Fruit fly (Drosophila melanogaster) whole organism, wandering third instar larva: ENCODE results near the gene CG32544.

Experiments
- Abd-B ChIP-seq: fragments of >200 bp; optimal IDR thresholded peaks from 2 replicates; lab custom pipeline; 2017; ENCODE audit warnings: missing biosample characterization, missing genetic modification characterization
- CG9705 ChIP-seq: fragments of 200-800 bp; sonication (Bioruptor generic); optimal IDR thresholded peaks from 2 replicates; lab custom pipeline; 2018; ENCODE audit warnings: missing biosample characterization, mild to moderate bottlenecking, missing genetic modification characterization
- Dif ChIP-seq: fragments of 200-275, 200-300 bp; sonication (Bioruptor generic); optimal IDR thresholded peaks from 2 replicates; lab custom pipeline; 2018; ENCODE audit warnings: missing biosample characterization, missing genetic modification characterization; ENCODE audit not compliant: partially characterized antibody
- HLH106 ChIP-seq: fragments of 200-800 bp; optimal IDR thresholded peaks from 3 replicates; lab custom pipeline; 2019; ENCODE audit warnings: missing biosample characterization, mild to moderate bottlenecking, missing genetic modification characterization, moderate library complexity
- Hr78 ChIP-seq: fragments of >200 bp; optimal IDR thresholded peaks from 2 replicates; lab custom pipeline; 2017; ENCODE audit warnings: missing biosample characterization, missing genetic modification characterization
- Hr83 ChIP-seq: fragments of 200-300 bp; sonication (Bioruptor generic); optimal IDR thresholded peaks from 2 replicates; lab custom pipeline; 2016; ENCODE audit warnings: missing biosample characterization, mild to moderate bottlenecking, missing genetic modification characterization, moderate library complexity; ENCODE audit not compliant: poor library complexity, severe bottlenecking
- Jra ChIP-seq: sonication (Bioruptor generic); optimal IDR thresholded peaks from 2 replicates; lab custom pipeline; 2016; ENCODE audit warnings: missing biosample characterization, missing genetic modification characterization
- N ChIP-seq: fragments of >200 bp; optimal IDR thresholded peaks from 2 replicates; lab custom pipeline; 2018; ENCODE audit warnings: missing biosample characterization, missing external identifiers, missing genetic modification characterization
- OdsH ChIP-seq: fragments of 200-800 bp; sonication (Bioruptor generic); optimal IDR thresholded peaks from 2 replicates; lab custom pipeline; 2016; ENCODE audit warnings: missing biosample characterization, mild to moderate bottlenecking, missing genetic modification characterization
- Rel ChIP-seq, 2 experiments: fragments of 200-800 bp; sonication (Bioruptor generic) in 1 of 2; optimal IDR thresholded peaks; 2 replicates in 1 of 2; 3 replicates in 1 of 2; lab custom pipeline; 2016 to 2019; ENCODE audit warnings: mild to moderate bottlenecking in 2 of 2, missing biosample characterization in 2 of 2, missing genetic modification characterization in 2 of 2, moderate library complexity in 1 of 2
- Sp1 ChIP-seq: fragments of 200-800 bp; sonication (Bioruptor generic); optimal IDR thresholded peaks from 3 replicates; lab custom pipeline; 2019; ENCODE audit warnings: missing biosample characterization, mild to moderate bottlenecking, missing genetic modification characterization, moderate library complexity
- Vsx2 ChIP-seq: fragments of 200-300, 225-300 bp; sonication (Bioruptor generic); optimal IDR thresholded peaks from 2 replicates; lab custom pipeline; 2018; ENCODE audit warnings: missing biosample characterization, missing genetic modification characterization; ENCODE audit not compliant: partially characterized antibody
- dl ChIP-seq, 2 experiments: fragments of 175-275, 200-275 bp in 1 of 2; fragments of 200-275 bp in 1 of 2; sonication (Bioruptor generic); optimal IDR thresholded peaks; lab custom pipeline; 2018; ENCODE audit warnings: mild to moderate bottlenecking in 2 of 2, missing biosample characterization in 2 of 2, missing genetic modification characterization in 2 of 2, moderate library complexity in 2 of 2; ENCODE audit not compliant: partially characterized antibody in 2 of 2, insufficient read depth in 1 of 2
- dmrt93B ChIP-seq: fragments of 200-800 bp; sonication (Bioruptor generic); optimal IDR thresholded peaks from 2 replicates; lab custom pipeline; 2018; ENCODE audit warnings: missing biosample characterization, mild to moderate bottlenecking, missing genetic modification characterization
- ey ChIP-seq: fragments of 200-800 bp; sonication (Bioruptor generic); optimal IDR thresholded peaks from 2 replicates; lab custom pipeline; 2016; ENCODE audit warnings: missing biosample characterization, missing genetic modification characterization
- h ChIP-seq: fragments of 200-800 bp; sonication (Bioruptor generic); optimal IDR thresholded peaks from 3 replicates; lab custom pipeline; 2016; ENCODE audit warnings: missing biosample characterization, mild to moderate bottlenecking, missing genetic modification characterization
- psq ChIP-seq: fragments of 200-800 bp; sonication (Bioruptor generic); optimal IDR thresholded peaks from 3 replicates; lab custom pipeline; 2017; ENCODE audit warnings: missing biosample characterization, mild to moderate bottlenecking, missing genetic modification characterization, moderate library complexity
- rgr ChIP-seq: fragments of 200-800 bp; sonication (Bioruptor generic); optimal IDR thresholded peaks from 3 replicates; lab custom pipeline; 2016; ENCODE audit warnings: missing biosample characterization, mild to moderate bottlenecking, missing genetic modification characterization
- usp ChIP-seq: fragments of >200 bp; optimal IDR thresholded peaks from 2 replicates; lab custom pipeline; 2017; ENCODE audit warnings: missing biosample characterization, missing genetic modification characterization
- woc ChIP-seq: sonication (Bioruptor generic); optimal IDR thresholded peaks from 2 replicates; lab custom pipeline; 2016; ENCODE audit warnings: missing biosample characterization, mild to moderate bottlenecking, missing genetic modification characterization

CG32544 gene

dm6 chrX:18849022-18849368 is 11.1 kb upstream of the CG32544 start:
- TF ChIP-seq Dif (GFP tag; lab: Kevin White, UChicago) (no peak), Rel (GFP tag; optimal IDR thresholded peaks at IDR 0.05; lab: Kevin White, UChicago) (no peak), Rel (tag; optimal IDR thresholded peaks at IDR 0.05; lab: Kevin White, UChicago) (no peak), Jra (GFP tag; lab: Kevin White, UChicago) (no peak), Hr83 (GFP tag; lab: Kevin White, UChicago) (no peak), psq (GFP tag; lab: Kevin White, UChicago) (no peak)

- TF ChIP-seq ey (GFP tag; lab: Kevin White, UChicago) (no peak), Rel (GFP tag; optimal IDR thresholded peaks at IDR 0.05; lab: Kevin White, UChicago) (no peak), Rel (tag; optimal IDR thresholded peaks at IDR 0.05; lab: Kevin White, UChicago) (peak; percentile 2)
Measured at dm6 chrX:18857356-18857807, 2.7 kb upstream of the CG32544 start, which contains the start of gene CG7322. CG7322 (minus strand) TSS chrX:18857757.

dm6 chrX:18857916-18858315 is 2.2 kb upstream of the CG32544 start, which contains the start of gene Usp39:
Usp39 (plus strand) TSS chrX:18858203.
- TF ChIP-seq N = peak; percentile 31
- TF ChIP-seq usp (GFP tag; lab: Kevin White, UChicago) = no peak
- TF ChIP-seq Vsx2 (GFP tag; lab: Kevin White, UChicago) = no peak
- peak; percentile 16 for TF ChIP-seq Hr78 (GFP tag; lab: Kevin White, UChicago)

dm6 chrX:18863748-18864482 is 3.8 kb downstream of the CG32544 start, which contains the start of the genes CG7326 and Dora:
CG7326 (minus strand) TSS chrX:18863776.
Dora (plus strand) TSS chrX:18863950.
- TF ChIP-seq psq (GFP tag; lab: Kevin White, UChicago) (peak; percentile 95), rgr (GFP tag; lab: Kevin White, UChicago) (no peak), N (peak; percentile 71), HLH106 (tag; lab: Kevin White, UChicago) (peak; percentile 11), Rel (GFP tag; optimal IDR thresholded peaks at IDR 0.05; lab: Kevin White, UChicago) (no peak), Rel (tag; optimal IDR thresholded peaks at IDR 0.05; lab: Kevin White, UChicago) (peak; percentile 28), h (peak; percentile 31), Hr78 (GFP tag; lab: Kevin White, UChicago) (peak; percentile 24), Hr83 (GFP tag; lab: Kevin White, UChicago) (peak; percentile 31), OdsH (GFP tag; lab: Kevin White, UChicago) (no peak), Abd-B (peak; percentile 43)

dm6 chrX:18864483-18865358 is 4.6 kb downstream of the CG32544 start:
- peak; percentile 19 for TF ChIP-seq Dif (GFP tag; lab: Kevin White, UChicago)
- TF ChIP-seq OdsH (GFP tag; lab: Kevin White, UChicago) = no peak
- TF ChIP-seq CG9705 = no peak
- no peak for TF ChIP-seq Sp1 (GFP tag; lab: Kevin White, UChicago)
- TF ChIP-seq dmrt93B (GFP tag; lab: Kevin White, UChicago) = no peak
- peak in 1 of 2 experiments; percentile 61 for TF ChIP-seq dl (GFP tag; optimal IDR thresholded peaks at IDR 0.05; lab: Kevin White, UChicago; ENCODE audit: insufficient read depth in 1 of 2, partially characterized antibody in 2 of 2)
- no peak for TF ChIP-seq Rel (GFP tag; optimal IDR thresholded peaks at IDR 0.05; lab: Kevin White, UChicago)
- TF ChIP-seq Rel (tag; optimal IDR thresholded peaks at IDR 0.05; lab: Kevin White, UChicago) = peak; percentile 52
- peak; percentile 82 for TF ChIP-seq psq (GFP tag; lab: Kevin White, UChicago)

- TF ChIP-seq woc (GFP tag; lab: Kevin White, UChicago) (no peak), psq (GFP tag; lab: Kevin White, UChicago) (peak; percentile 73)
Measured at dm6 chrX:18866289-18866832, 6.3 kb downstream of the CG32544 start.
